Fruit fly (Drosophila melanogaster) whole organism, larva: ENCODE measurements around the gene CG17075.

Experiments used
- noc ChIP-seq: fragments of 200-800 bp; sonication (Bioruptor generic); optimal IDR thresholded peaks from 3 replicates; lab custom pipeline; 2019; ENCODE audit warnings: missing biosample characterization, mild to moderate bottlenecking, missing genetic modification characterization, moderate library complexity

The CG17075 gene

dm6 chr2L:250507-251215, 16.6 kb downstream of the CG17075 start, which contains the start of gene kis:
Gene kis (minus strand): TSS chr2L:250823.
- TF ChIP-seq noc (tag; lab: Kevin White, UChicago): peak; percentile 24

dm6 chr2L:249048-249825, 18.1 kb downstream of the CG17075 start:
- TF ChIP-seq noc (tag; lab: Kevin White, UChicago): no peak

- no peak for TF ChIP-seq noc (tag; lab: Kevin White, UChicago)
Measured at dm6 chr2L:248592-248991, 18.7 kb downstream of the CG17075 start.

- TF ChIP-seq noc (tag; lab: Kevin White, UChicago): peak; percentile 92
Measured at dm6 chr2L:247845-248473, 19.3 kb downstream of the CG17075 start.

dm6 chr2L:247432-247831, 19.9 kb downstream of the CG17075 start:
- no peak for TF ChIP-seq noc (tag; lab: Kevin White, UChicago)

dm6 chr2L:246656-247340, 20.5 kb downstream of the CG17075 start:
- TF ChIP-seq noc (tag; lab: Kevin White, UChicago): peak; percentile 11

- no peak for TF ChIP-seq noc (tag; lab: Kevin White, UChicago)
Measured at dm6 chr2L:244559-244958, 22.7 kb downstream of the CG17075 start.

dm6 chr2L:243819-244218, 23.5 kb downstream of the CG17075 start:
- peak; percentile 39 for TF ChIP-seq noc (tag; lab: Kevin White, UChicago)

- TF ChIP-seq noc (tag; lab: Kevin White, UChicago): no peak
Measured at dm6 chr2L:243123-243522, 24.2 kb downstream of the CG17075 start.

dm6 chr2L:241415-241814, 25.9 kb downstream of the CG17075 start:
- TF ChIP-seq noc (tag; lab: Kevin White, UChicago): no peak

dm6 chr2L:240176-240769, 27.0 kb downstream of the CG17075 start:
- no peak for TF ChIP-seq noc (tag; lab: Kevin White, UChicago)

- no peak for TF ChIP-seq noc (tag; lab: Kevin White, UChicago)
Measured at dm6 chr2L:232187-232586, 35.1 kb downstream of the CG17075 start, which contains the start of gene CG13693. Gene CG13693 (plus strand): TSS chr2L:232487.

dm6 chr2L:228246-228645, 39.1 kb downstream of the CG17075 start:
- TF ChIP-seq noc (tag; lab: Kevin White, UChicago): no peak

dm6 chr2L:225386-225682, 42.0 kb downstream of the CG17075 start:
- no peak for TF ChIP-seq noc (tag; lab: Kevin White, UChicago)

dm6 chr2L:224599-225385, 42.5 kb downstream of the CG17075 start:
- TF ChIP-seq noc (tag; lab: Kevin White, UChicago): no peak
